Worm (Caenorhabditis elegans) whole organism, L3 larva: ENCODE measurements around the gene cytb-5.1.

Experiments
- R02D3.7 ChIP-seq: fragments of 150-350 bp; optimal IDR thresholded peaks from 2 replicates; lab custom pipeline; 2014; ENCODE audit warnings: missing biosample characterization, missing genetic modification characterization
- ZK546.5 ChIP-seq: sonication (generic microtip); optimal IDR thresholded peaks from 2 replicates; lab custom pipeline; 2017; ENCODE audit warnings: missing biosample characterization, missing genetic modification characterization
- egl-27 ChIP-seq: sonication (generic microtip); optimal IDR thresholded peaks from 4 replicates; lab custom pipeline; 2017; ENCODE audit warnings: missing biosample characterization, missing genetic modification reagents, missing genetic modification characterization
- nhr-12 ChIP-seq: fragments of 150-350 bp; optimal IDR thresholded peaks from 2 replicates; lab custom pipeline; 2014; ENCODE audit warnings: missing biosample characterization, missing genetic modification characterization
- nhr-237 ChIP-seq: fragments of 150-350 bp; optimal IDR thresholded peaks from 2 replicates; lab custom pipeline; 2014; ENCODE audit warnings: missing biosample characterization, missing genetic modification characterization
- nhr-28 ChIP-seq: fragments of 150-350 bp; optimal IDR thresholded peaks from 2 replicates; lab custom pipeline; 2014; ENCODE audit warnings: missing biosample characterization, missing genetic modification characterization
- nhr-76 ChIP-seq: fragments of 150-350 bp; sonication (generic microtip); optimal IDR thresholded peaks from 5 replicates; lab custom pipeline; 2014; ENCODE audit warnings: missing biosample characterization, missing genetic modification characterization
- snpc-4 ChIP-seq: fragments of 150-350 bp; optimal IDR thresholded peaks from 2 replicates; lab custom pipeline; 2014; ENCODE audit warnings: missing biosample characterization, missing genetic modification characterization

DNA sequence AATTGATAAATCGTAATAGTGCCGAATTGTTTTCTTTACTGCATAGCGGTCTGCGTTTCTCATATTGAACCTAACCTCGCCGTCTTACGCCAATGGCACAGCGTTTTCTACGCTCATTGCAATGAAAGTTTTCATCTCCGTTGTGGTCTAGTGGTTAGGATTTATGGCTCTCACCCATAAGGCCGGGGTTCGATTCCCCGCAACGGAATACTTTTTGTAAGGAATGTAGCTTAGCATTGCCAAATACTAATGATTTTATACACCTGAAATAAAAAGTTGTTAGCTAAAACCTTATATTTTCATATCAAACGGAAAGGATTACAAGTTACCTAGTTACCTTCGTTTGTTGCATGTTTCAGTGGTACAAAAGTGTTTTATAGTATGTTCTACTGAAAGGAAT lies 14.1 kb downstream of the cytb-5.1 start:
- peak; percentile 16 for TF ChIP-seq nhr-76 (tag; lab: Kevin White, UChicago)
- TF ChIP-seq egl-27 (tag; lab: Kevin White, UChicago): no peak
- peak; percentile 24 for TF ChIP-seq R02D3.7 (tag; lab: Kevin White, UChicago)
- peak; percentile 1 for TF ChIP-seq snpc-4
- no peak for TF ChIP-seq nhr-28 (tag; lab: Kevin White, UChicago)
- no peak for TF ChIP-seq nhr-12
- no peak for TF ChIP-seq ZK546.5 (tag; lab: Kevin White, UChicago)
- TF ChIP-seq nhr-237 (tag; lab: Kevin White, UChicago): no peak
